Fruit fly (Drosophila melanogaster) whole organism, prepupa: ENCODE data around the gene Sol1.

ENCODE experiments used
- Blimp-1 ChIP-seq: fragments of 200-800 bp; sonication (Bioruptor generic); optimal IDR thresholded peaks from 3 replicates; lab custom pipeline; 2017; ENCODE audit warnings: missing biosample characterization, missing genetic modification characterization, mild to moderate bottlenecking, moderate library complexity, missing genetic modification reagents
- CG10631 ChIP-seq: fragments of 200-800 bp; sonication (Bioruptor generic); optimal IDR thresholded peaks from 2 replicates; lab custom pipeline; 2016; ENCODE audit warnings: missing biosample characterization, missing genetic modification characterization
- CG10669 ChIP-seq: fragments of 200-800 bp; sonication (Bioruptor generic); optimal IDR thresholded peaks from 3 replicates; lab custom pipeline; 2018; ENCODE audit warnings: missing biosample characterization, mild to moderate bottlenecking, missing genetic modification characterization, moderate library complexity
- CG11294 ChIP-seq: fragments of 200-800 bp; sonication (Bioruptor generic); IDR thresholded peaks from 2 replicates; pipeline ENCODE4 v1.3.6; 2022; ENCODE audit warnings: missing biosample characterization, missing genetic modification characterization
- CG11762 ChIP-seq: fragments of 200-800 bp; sonication (Bioruptor generic); optimal IDR thresholded peaks from 3 replicates; lab custom pipeline; 2016; ENCODE audit warnings: missing biosample characterization, missing genetic modification characterization; ENCODE audit not compliant: insufficient read depth
- CG11902 ChIP-seq: fragments of 200-800 bp; sonication (Bioruptor generic); optimal IDR thresholded peaks from 3 replicates; lab custom pipeline; 2016; ENCODE audit warnings: missing biosample characterization, missing genetic modification characterization
- CG15336 ChIP-seq: fragments of 200-800 bp; sonication (Bioruptor generic); IDR thresholded peaks from 2 replicates; pipeline ENCODE4 v1.3.6; 2022; ENCODE audit warnings: missing biosample characterization, missing genetic modification characterization
- CG16779 ChIP-seq: fragments of 200-800 bp; sonication (Bioruptor generic); optimal IDR thresholded peaks from 3 replicates; lab custom pipeline; 2017; ENCODE audit warnings: missing biosample characterization, mild to moderate bottlenecking, missing genetic modification characterization
- CG3032 ChIP-seq: fragments of 200-800 bp; optimal IDR thresholded peaks from 2 replicates; lab custom pipeline; 2019; ENCODE audit warnings: missing biosample characterization, mild to moderate bottlenecking, missing genetic modification characterization, moderate library complexity
- CG32006 ChIP-seq: fragments of 200-800 bp; sonication (Bioruptor generic); optimal IDR thresholded peaks from 3 replicates; lab custom pipeline; 2017; ENCODE audit warnings: missing biosample characterization, mild to moderate bottlenecking, missing genetic modification characterization
- CG34406 ChIP-seq: fragments of 200-800 bp; sonication (Bioruptor generic); optimal IDR thresholded peaks from 3 replicates; lab custom pipeline; 2016; ENCODE audit warnings: missing biosample characterization, missing genetic modification characterization
- CG3919 ChIP-seq: fragments of 200-800 bp; sonication (Bioruptor generic); optimal IDR thresholded peaks from 3 replicates; lab custom pipeline; 2016; ENCODE audit warnings: missing biosample characterization, missing genetic modification characterization
- CG6808 ChIP-seq: fragments of 200-800 bp; sonication (Bioruptor generic); optimal IDR thresholded peaks from 3 replicates; lab custom pipeline; 2017; ENCODE audit warnings: missing biosample characterization, missing genetic modification characterization, mild to moderate bottlenecking, moderate library complexity, missing genetic modification reagents
- CG6854 ChIP-seq: fragments of 200-800 bp; sonication (Bioruptor generic); optimal IDR thresholded peaks from 2 replicates; lab custom pipeline; 2017; ENCODE audit warnings: missing biosample characterization, mild to moderate bottlenecking, missing genetic modification characterization
- CG8119 ChIP-seq: fragments of 200-800 bp; sonication (Bioruptor generic); IDR thresholded peaks from 3 replicates; pipeline ENCODE4 v1.3.6; 2022; ENCODE audit warnings: missing biosample characterization, missing genetic modification characterization
- CG9139 ChIP-seq: fragments of 200-800 bp; sonication (Bioruptor generic); optimal IDR thresholded peaks from 3 replicates; lab custom pipeline; 2017; ENCODE audit warnings: missing biosample characterization, mild to moderate bottlenecking, missing genetic modification characterization
- Eip78C ChIP-seq: fragments of 200-800 bp; sonication (Bioruptor generic); peaks from one replicate; lab custom pipeline; 2016; ENCODE audit warnings: missing biosample characterization, missing genetic modification characterization
- Eip93F ChIP-seq: fragments of 200-800 bp; sonication (Bioruptor generic); optimal IDR thresholded peaks from 2 replicates; lab custom pipeline; 2016; ENCODE audit warnings: missing biosample characterization, mild to moderate bottlenecking, missing genetic modification characterization
- Ets96B ChIP-seq: fragments of 200-800 bp; optimal IDR thresholded peaks from 2 replicates; lab custom pipeline; 2019; ENCODE audit warnings: missing biosample characterization, mild to moderate bottlenecking, missing genetic modification characterization, moderate library complexity
- Gug ChIP-seq: fragments of 200-800 bp; sonication (Bioruptor generic); IDR thresholded peaks from 2 replicates; pipeline ENCODE4 v1.3.6; 2022; ENCODE audit warnings: missing biosample characterization, missing genetic modification characterization
- Lpt ChIP-seq: fragments of 200-800 bp; sonication (Bioruptor generic); optimal IDR thresholded peaks from 3 replicates; lab custom pipeline; 2016; ENCODE audit warnings: missing biosample characterization, missing genetic modification characterization
- Met ChIP-seq: fragments of 200-800 bp; sonication (Bioruptor generic); optimal IDR thresholded peaks from 3 replicates; lab custom pipeline; 2016; ENCODE audit warnings: missing biosample characterization, missing genetic modification characterization
- Smox ChIP-seq: fragments of 200-800 bp; sonication (Bioruptor generic); optimal IDR thresholded peaks from 3 replicates; lab custom pipeline; 2016; ENCODE audit warnings: missing biosample characterization, missing genetic modification characterization
- Sox102F ChIP-seq: fragments of 200-800 bp; sonication (Bioruptor generic); optimal IDR thresholded peaks from 2 replicates; lab custom pipeline; 2016; ENCODE audit warnings: missing biosample characterization, mild to moderate bottlenecking, missing genetic modification characterization
- Sox14 ChIP-seq: fragments of 200-800 bp; sonication (Bioruptor generic); optimal IDR thresholded peaks from 3 replicates; lab custom pipeline; 2016; ENCODE audit warnings: missing biosample characterization, missing genetic modification characterization
- Sox15 ChIP-seq: fragments of 200-800 bp; sonication (Bioruptor generic); optimal IDR thresholded peaks from 3 replicates; lab custom pipeline; 2016; ENCODE audit warnings: missing biosample characterization, missing genetic modification characterization
- achi ChIP-seq: fragments of 200-800 bp; sonication (Bioruptor generic); optimal IDR thresholded peaks from 3 replicates; lab custom pipeline; 2016; ENCODE audit warnings: missing biosample characterization, missing genetic modification characterization
- cyc ChIP-seq: fragments of 200-800 bp; sonication (Bioruptor generic); optimal IDR thresholded peaks from 3 replicates; lab custom pipeline; 2016; ENCODE audit warnings: missing biosample characterization, missing genetic modification characterization
- dac ChIP-seq: fragments of 200-800 bp; sonication (Bioruptor generic); optimal IDR thresholded peaks from 2 replicates; lab custom pipeline; 2017; ENCODE audit warnings: missing biosample characterization, mild to moderate bottlenecking, missing genetic modification characterization
- eg ChIP-seq: fragments of 200-800 bp; sonication (Bioruptor generic); IDR thresholded peaks from 3 replicates; pipeline ENCODE4 v1.3.6; 2022; ENCODE audit warnings: missing biosample characterization, missing genetic modification characterization
- esn ChIP-seq: fragments of 200-800 bp; sonication (Bioruptor generic); optimal IDR thresholded peaks from 2 replicates; lab custom pipeline; 2016; ENCODE audit warnings: missing biosample characterization, mild to moderate bottlenecking, missing genetic modification characterization, moderate library complexity
- fd59A ChIP-seq: fragments of 200-800 bp; sonication (Bioruptor generic); optimal IDR thresholded peaks from 2 replicates; lab custom pipeline; 2017; ENCODE audit warnings: missing biosample characterization, mild to moderate bottlenecking, missing genetic modification characterization, missing genetic modification reagents
- fd85E ChIP-seq: fragments of 200-800 bp; sonication (Bioruptor generic); optimal IDR thresholded peaks from 3 replicates; lab custom pipeline; 2016; ENCODE audit warnings: missing biosample characterization, missing genetic modification characterization
- fkh ChIP-seq: fragments of 200-800 bp; sonication (Bioruptor generic); optimal IDR thresholded peaks from 3 replicates; lab custom pipeline; 2017; ENCODE audit warnings: missing biosample characterization, mild to moderate bottlenecking, missing genetic modification characterization, moderate library complexity
- lz ChIP-seq: fragments of 200-800 bp; sonication (Bioruptor generic); optimal IDR thresholded peaks from 3 replicates; lab custom pipeline; 2016; ENCODE audit warnings: missing biosample characterization, missing genetic modification characterization
- net ChIP-seq: fragments of 200-800 bp; sonication (Bioruptor generic); optimal IDR thresholded peaks from 3 replicates; lab custom pipeline; 2016; ENCODE audit warnings: missing biosample characterization, missing genetic modification characterization
- pdm3 ChIP-seq: fragments of 200-800 bp; sonication (Bioruptor generic); optimal IDR thresholded peaks from 3 replicates; lab custom pipeline; 2016; ENCODE audit warnings: missing biosample characterization, missing genetic modification characterization
- salr ChIP-seq, 2 experiments: fragments of 200-800 bp; sonication (Bioruptor generic); optimal IDR thresholded peaks; 3 replicates each; lab custom pipeline; 2016 to 2018; ENCODE audit warnings: missing biosample characterization in 2 of 2, missing genetic modification characterization in 2 of 2, mild to moderate bottlenecking in 1 of 2
- spab ChIP-seq: fragments of 200-800 bp; sonication (Bioruptor generic); optimal IDR thresholded peaks from 2 replicates; lab custom pipeline; 2017; ENCODE audit warnings: missing biosample characterization, mild to moderate bottlenecking, missing genetic modification characterization, missing genetic modification reagents
- ss ChIP-seq, 2 experiments: fragments of 200-800 bp; sonication (Bioruptor generic); optimal IDR thresholded peaks; 2 replicates in 1 of 2; 3 replicates in 1 of 2; lab custom pipeline; 2017 to 2018; ENCODE audit warnings: mild to moderate bottlenecking in 2 of 2, missing biosample characterization in 2 of 2, missing genetic modification characterization in 2 of 2, moderate library complexity in 1 of 2
- svp ChIP-seq: fragments of 200-800 bp; sonication (Bioruptor generic); peaks from one replicate; lab custom pipeline; 2016; ENCODE audit warnings: missing biosample characterization, missing genetic modification characterization
- vri ChIP-seq: fragments of 200-800 bp; sonication (Bioruptor generic); optimal IDR thresholded peaks from 3 replicates; lab custom pipeline; 2016; ENCODE audit warnings: missing biosample characterization, mild to moderate bottlenecking, missing genetic modification characterization

Gene Sol1

DNA sequence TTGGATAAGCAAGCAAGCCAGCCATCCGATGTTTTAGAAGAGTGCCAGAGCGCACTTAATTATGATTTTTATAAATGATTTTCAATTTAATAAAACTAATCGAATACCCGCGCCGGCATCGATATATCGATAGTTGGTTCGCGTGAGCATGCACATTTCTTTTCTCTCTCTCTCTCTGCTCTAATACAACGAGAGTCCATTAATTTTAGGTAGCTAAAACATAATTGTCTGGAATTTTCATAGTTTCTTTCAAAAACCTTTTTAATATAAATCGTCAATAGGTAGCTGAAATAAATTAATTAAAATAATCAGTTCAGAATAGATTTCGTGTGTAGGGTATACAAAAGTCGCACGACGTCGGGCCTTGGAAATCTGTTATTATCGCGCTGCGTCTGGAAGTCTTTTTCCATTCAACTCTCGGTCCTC lies 62.9 kb downstream of the Sol1 start, which contains the start of gene CG18549 (continued):
- TF ChIP-seq esn: peak; percentile 100
- peak; percentile 100 for TF ChIP-seq fd59A (GFP tag; lab: Kevin White, UChicago)
- peak; percentile 100 for TF ChIP-seq pdm3 (GFP tag; lab: Kevin White, UChicago)
- peak; percentile 100 for TF ChIP-seq Sox14
- peak; percentile 100 for TF ChIP-seq dac (GFP tag; lab: Kevin White, UChicago)
- TF ChIP-seq CG15336 (GFP tag; lab: Robert Waterston, UW): peak; percentile 100
- peak; percentile 100 for TF ChIP-seq CG6854
- peak; percentile 100 for TF ChIP-seq CG32006 (GFP tag; lab: Kevin White, UChicago)

DNA sequence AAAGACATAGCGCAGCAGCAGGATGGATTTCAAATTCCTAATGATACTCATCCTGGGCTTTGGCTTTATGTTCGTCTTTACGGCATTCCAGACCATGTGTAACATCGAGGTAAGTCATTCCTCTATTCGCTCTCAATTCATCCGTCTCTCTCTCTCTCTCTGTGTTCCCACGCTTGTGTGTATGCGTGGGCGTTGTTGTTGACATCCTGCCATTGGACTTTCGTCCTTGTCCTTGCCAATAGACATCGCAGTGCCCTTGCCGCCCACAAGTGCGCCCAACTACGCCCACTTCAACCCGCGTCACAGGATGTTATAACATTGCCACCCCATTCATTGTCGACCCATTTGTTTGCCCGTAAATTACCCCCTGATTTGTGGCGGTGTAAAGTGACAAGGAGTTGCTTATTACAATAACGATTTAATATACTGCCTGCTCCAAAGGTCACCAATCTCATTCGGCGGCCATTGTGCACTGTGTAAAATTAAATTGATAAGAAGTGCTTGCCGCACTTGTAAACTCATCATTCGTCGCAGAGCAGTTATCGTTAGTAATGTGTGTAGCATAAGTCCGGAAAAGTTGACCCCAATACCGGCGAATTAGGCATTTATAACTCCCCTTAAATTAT lies 63.7 kb downstream of the Sol1 start:
- no peak for TF ChIP-seq CG32006 (GFP tag; lab: Kevin White, UChicago)
- peak; percentile 1 for TF ChIP-seq spab (GFP tag; lab: Kevin White, UChicago)
- TF ChIP-seq CG9139 (GFP tag; lab: Kevin White, UChicago): peak; percentile 6
- TF ChIP-seq Eip78C (GFP tag; lab: Kevin White, UChicago): peak; percentile 52
- peak; percentile 21 for TF ChIP-seq Sox14
- no peak for TF ChIP-seq Sox102F (GFP tag; lab: Kevin White, UChicago)
- peak; percentile 21 for TF ChIP-seq CG3919 (GFP tag; lab: Kevin White, UChicago)
- peak; percentile 20 for TF ChIP-seq CG10669 (GFP tag; lab: Kevin White, UChicago)
- TF ChIP-seq ss (GFP tag; optimal IDR thresholded peaks at IDR 0.05; lab: Kevin White, UChicago): peak in 1 of 2 experiments; percentile 44
- peak; percentile 8 for TF ChIP-seq net (GFP tag; lab: Kevin White, UChicago)
- peak; percentile 2 for TF ChIP-seq CG6854
- TF ChIP-seq svp: peak; percentile 94
- no peak for TF ChIP-seq CG34406 (GFP tag; lab: Kevin White, UChicago)
- no peak for TF ChIP-seq Blimp-1 (GFP tag; lab: Kevin White, UChicago)

DNA sequence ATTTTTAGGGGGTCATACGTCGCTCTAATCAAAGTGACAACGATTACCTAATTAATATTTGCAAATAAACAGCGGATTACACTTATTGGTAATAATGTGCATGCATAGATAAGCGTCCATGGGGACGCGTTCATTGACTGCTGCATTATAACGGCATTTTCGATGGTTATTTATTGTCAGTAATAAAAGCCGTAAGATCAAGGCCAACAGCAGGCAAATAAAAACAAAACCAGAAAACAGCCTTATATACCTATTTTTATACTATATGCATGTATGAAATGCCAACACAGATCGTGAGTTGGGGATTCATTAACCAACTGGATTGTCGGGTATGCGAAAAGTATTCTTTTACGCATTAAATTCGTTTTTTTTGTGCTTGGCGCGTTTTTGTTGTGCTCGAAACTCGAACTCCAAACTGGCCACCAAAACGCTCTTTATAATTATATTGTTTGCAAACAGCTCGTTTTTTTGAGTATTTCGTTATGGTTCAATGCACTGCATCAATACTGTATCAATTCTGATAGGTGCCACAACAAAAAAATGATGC lies 64.7 kb downstream of the Sol1 start:
- TF ChIP-seq vri (peak; percentile 81), svp (no peak), eg (GFP tag; lab: Robert Waterston, UW) (no peak), Eip78C (GFP tag; lab: Kevin White, UChicago) (peak; percentile 37), Eip93F (peak; percentile 47)

DNA sequence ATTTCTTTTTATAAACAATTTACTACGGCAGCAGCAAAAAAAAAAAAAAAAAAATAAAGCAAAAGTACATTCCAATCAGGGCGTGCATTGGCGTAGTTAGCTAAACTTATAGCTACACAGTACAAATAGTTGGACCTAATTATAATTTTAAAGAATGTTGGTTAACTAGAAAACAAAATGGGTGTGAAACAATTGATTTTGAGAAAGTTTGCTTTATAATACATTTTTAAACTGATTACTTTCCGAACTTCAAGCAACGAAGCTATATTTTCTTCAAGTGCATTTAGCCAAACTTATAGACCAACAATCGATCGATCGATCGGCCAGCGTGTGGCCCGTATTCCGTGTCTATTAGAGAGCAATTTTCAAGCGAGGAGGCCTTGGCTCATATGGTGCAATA lies 65.3 kb downstream of the Sol1 start:
- TF ChIP-seq salr (GFP tag; optimal IDR thresholded peaks at IDR 0.05; lab: Kevin White, UChicago) (no peak), CG11902 (peak; percentile 24), cyc (GFP tag; lab: Kevin White, UChicago) (no peak), fd85E (GFP tag; lab: Kevin White, UChicago) (no peak), Gug (GFP tag; lab: Robert Waterston, UW) (peak; percentile 32; the same call in 1 of the 2 replicates), CG10631 (GFP tag; lab: Kevin White, UChicago) (no peak), CG8119 (GFP tag; lab: Robert Waterston, UW) (peak; percentile 53; the same call in 2 of the 3 replicates), CG3032 (peak; percentile 23), Met (GFP tag; lab: Kevin White, UChicago) (no peak), lz (GFP tag; lab: Kevin White, UChicago) (no peak), net (GFP tag; lab: Kevin White, UChicago) (peak; percentile 30), svp (peak; percentile 51), Sox15 (GFP tag; lab: Kevin White, UChicago) (no peak), fkh (no peak), CG10669 (GFP tag; lab: Kevin White, UChicago) (no peak), fd59A (GFP tag; lab: Kevin White, UChicago) (no peak), Lpt (GFP tag; lab: Kevin White, UChicago) (no peak), CG11294 (GFP tag; lab: Robert Waterston, UW) (peak; percentile 50; the same call in 1 of the 2 replicates), Ets96B (tag; lab: Kevin White, UChicago) (peak; percentile 7), CG16779 (no peak), pdm3 (GFP tag; lab: Kevin White, UChicago) (no peak), CG3919 (GFP tag; lab: Kevin White, UChicago) (peak; percentile 30), Blimp-1 (GFP tag; lab: Kevin White, UChicago) (no peak), CG6808 (GFP tag; lab: Kevin White, UChicago) (no peak), achi (GFP tag; lab: Kevin White, UChicago) (no peak), CG9139 (GFP tag; lab: Kevin White, UChicago) (no peak), CG11762 (GFP tag; lab: Kevin White, UChicago) (peak; percentile 6), ss (GFP tag; optimal IDR thresholded peaks at IDR 0.05; lab: Kevin White, UChicago) (no peak), Smox (GFP tag; lab: Kevin White, UChicago) (no peak), Sox102F (GFP tag; lab: Kevin White, UChicago) (no peak), esn (peak; percentile 3)
